Fruit fly (Drosophila melanogaster) whole organism, embryonic: Measurements from ENCODE around the gene CG15034.

Source experiments
- Aef1 ChIP-seq: fragments of 200-800 bp; sonication (Bioruptor generic); IDR thresholded peaks from 3 replicates; pipeline ENCODE4 v1.3.6; 2022; ENCODE audit warnings: missing biosample characterization, missing genetic modification characterization
- CG10267 ChIP-seq: fragments of 200-800 bp; sonication (Bioruptor generic); optimal IDR thresholded peaks from 2 replicates; lab custom pipeline; 2018; ENCODE audit warnings: missing biosample characterization, mild to moderate bottlenecking, missing genetic modification characterization, moderate library complexity
- CG10274 ChIP-seq: fragments of 200-800 bp; sonication (Bioruptor generic); optimal IDR thresholded peaks from 3 replicates; lab custom pipeline; 2017; ENCODE audit warnings: missing biosample characterization, mild to moderate bottlenecking, missing genetic modification characterization
- CG11093 ChIP-seq: fragments of 200-800 bp; sonication (Bioruptor generic); IDR thresholded peaks from 3 replicates; pipeline ENCODE4 v1.3.6; 2022; ENCODE audit warnings: missing biosample characterization, missing genetic modification characterization
- CG11398 ChIP-seq: fragments of 200-800 bp; sonication (Bioruptor generic); optimal IDR thresholded peaks from 2 replicates; lab custom pipeline; 2016; ENCODE audit warnings: missing biosample characterization, missing genetic modification characterization
- CG12769 ChIP-seq: fragments of 200-800 bp; sonication (Bioruptor generic); optimal IDR thresholded peaks from 2 replicates; lab custom pipeline; 2019; ENCODE audit warnings: missing biosample characterization, mild to moderate bottlenecking, missing genetic modification characterization, moderate library complexity
- CG16815 ChIP-seq: fragments of 200-800 bp; sonication (Bioruptor generic); optimal IDR thresholded peaks from 3 replicates; lab custom pipeline; 2017; ENCODE audit warnings: missing biosample characterization, mild to moderate bottlenecking, missing genetic modification characterization
- CG17568 ChIP-seq: fragments of 200-800 bp; sonication (Bioruptor generic); optimal IDR thresholded peaks from 2 replicates; lab custom pipeline; 2018; ENCODE audit warnings: missing biosample characterization, mild to moderate bottlenecking, missing genetic modification characterization, moderate library complexity
- CG2116 ChIP-seq: fragments of 200-800 bp; sonication (Bioruptor generic); optimal IDR thresholded peaks from 3 replicates; lab custom pipeline; 2018; ENCODE audit warnings: missing biosample characterization, mild to moderate bottlenecking, missing genetic modification characterization
- CG31388 ChIP-seq: fragments of 200-800 bp; sonication (Bioruptor generic); optimal IDR thresholded peaks from 2 replicates; lab custom pipeline; 2016; ENCODE audit warnings: missing biosample characterization, missing genetic modification characterization
- CG3281 ChIP-seq: fragments of 200-800 bp; sonication (Bioruptor generic); optimal IDR thresholded peaks from 3 replicates; lab custom pipeline; 2017; ENCODE audit warnings: missing biosample characterization, mild to moderate bottlenecking, missing genetic modification characterization
- CG4424 ChIP-seq: fragments of 200-800 bp; sonication (Bioruptor generic); optimal IDR thresholded peaks from 3 replicates; lab custom pipeline; 2016; ENCODE audit warnings: missing biosample characterization, missing genetic modification characterization
- CG4707 ChIP-seq: fragments of 200-800 bp; sonication (Bioruptor generic); optimal IDR thresholded peaks from 2 replicates; lab custom pipeline; 2018; ENCODE audit warnings: missing biosample characterization, mild to moderate bottlenecking, missing genetic modification characterization, moderate library complexity
- CG6175 ChIP-seq: fragments of 200-800 bp; sonication (Bioruptor generic); IDR thresholded peaks from 3 replicates; pipeline ENCODE4 v1.3.6; 2022; ENCODE audit warnings: missing biosample characterization, missing genetic modification characterization
- CG6272 ChIP-seq: fragments of 200-800 bp; sonication (Bioruptor generic); IDR thresholded peaks from 2 replicates; pipeline ENCODE4 v1.3.6; 2022; ENCODE audit warnings: missing biosample characterization, missing genetic modification characterization
- CG7556 ChIP-seq: fragments of 200-800 bp; sonication (Bioruptor generic); optimal IDR thresholded peaks from 2 replicates; lab custom pipeline; 2017; ENCODE audit warnings: missing biosample characterization, mild to moderate bottlenecking, missing genetic modification characterization
- CG7987 ChIP-seq: fragments of 200-800 bp; sonication (Bioruptor generic); optimal IDR thresholded peaks from 2 replicates; lab custom pipeline; 2018; ENCODE audit warnings: missing biosample characterization, mild to moderate bottlenecking, missing genetic modification characterization, moderate library complexity
- CG8089 ChIP-seq: fragments of 200-800 bp; sonication (Bioruptor generic); optimal IDR thresholded peaks from 3 replicates; lab custom pipeline; 2016; ENCODE audit warnings: missing biosample characterization, missing genetic modification characterization
- CG8388 ChIP-seq: fragments of 200-800 bp; sonication (Bioruptor generic); optimal IDR thresholded peaks from 2 replicates; lab custom pipeline; 2019; ENCODE audit warnings: missing biosample characterization, mild to moderate bottlenecking, missing genetic modification characterization, moderate library complexity
- CG8765 ChIP-seq: fragments of 200-800 bp; sonication (Bioruptor generic); IDR thresholded peaks from 2 replicates; pipeline ENCODE4 v1.3.6; 2022; ENCODE audit warnings: missing biosample characterization, missing genetic modification characterization
- CG9437 ChIP-seq: fragments of 200-800 bp; sonication (Bioruptor generic); optimal IDR thresholded peaks from 2 replicates; lab custom pipeline; 2018; ENCODE audit warnings: missing biosample characterization, mild to moderate bottlenecking, missing genetic modification characterization
- CHES-1-like ChIP-seq: fragments of 200-800 bp; sonication (Bioruptor generic); optimal IDR thresholded peaks from 2 replicates; lab custom pipeline; 2016; ENCODE audit warnings: missing biosample characterization, missing genetic modification characterization
- D ChIP-seq, 2 experiments: fragments of 200-800 bp in 1 of 2; fragments of >200 bp in 1 of 2; sonication (Bioruptor generic) in 1 of 2; optimal IDR thresholded peaks; 2 replicates in 1 of 2; 3 replicates in 1 of 2; lab custom pipeline; 2017; ENCODE audit warnings: mild to moderate bottlenecking in 1 of 2, missing biosample characterization in 1 of 2, missing genetic modification characterization in 1 of 2, missing genetic modification reagents in 1 of 2
- Dip3 ChIP-seq: fragments of 200-800 bp; sonication (Bioruptor generic); optimal IDR thresholded peaks from 3 replicates; lab custom pipeline; 2016; ENCODE audit warnings: missing biosample characterization, missing genetic modification characterization
- Fer2 ChIP-seq: fragments of 200-800 bp; sonication (Bioruptor generic); optimal IDR thresholded peaks from 2 replicates; lab custom pipeline; 2018; ENCODE audit warnings: missing biosample characterization, mild to moderate bottlenecking, missing genetic modification characterization, moderate library complexity
- Fer3 ChIP-seq: fragments of 200-800 bp; sonication (Bioruptor generic); optimal IDR thresholded peaks from 2 replicates; lab custom pipeline; 2018; ENCODE audit warnings: missing biosample characterization, mild to moderate bottlenecking, missing genetic modification characterization, moderate library complexity
- GATAe ChIP-seq: fragments of 200-800 bp; sonication (Bioruptor generic); conservative IDR thresholded peaks from 2 replicates; pipeline ENCODE4 v1.3.6; 2022; ENCODE audit warnings: missing biosample characterization, missing genetic modification characterization
- MESR4 ChIP-seq: fragments of 200-800 bp; sonication (Bioruptor generic); optimal IDR thresholded peaks from 2 replicates; lab custom pipeline; 2018; ENCODE audit warnings: missing biosample characterization, mild to moderate bottlenecking, missing genetic modification characterization, moderate library complexity
- Med ChIP-seq: fragments of 200-800 bp; sonication (Bioruptor generic); peaks from one replicate; lab custom pipeline; 2016; ENCODE audit warnings: missing biosample characterization, missing genetic modification characterization, mild to moderate bottlenecking, inconsistent platforms, moderate library complexity
- TFAM ChIP-seq: fragments of 200-800 bp; sonication (Bioruptor generic); optimal IDR thresholded peaks from 2 replicates; lab custom pipeline; 2017; ENCODE audit warnings: missing biosample characterization, missing genetic modification characterization, inconsistent platforms
- ac ChIP-seq: fragments of 200-800 bp; sonication (Bioruptor generic); optimal IDR thresholded peaks from 3 replicates; lab custom pipeline; 2017; ENCODE audit warnings: missing biosample characterization, mild to moderate bottlenecking, missing genetic modification characterization
- ase ChIP-seq: fragments of 200-800 bp; sonication (Bioruptor generic); IDR thresholded peaks from 3 replicates; pipeline ENCODE4 v1.3.6; 2022; ENCODE audit warnings: missing biosample characterization, missing genetic modification characterization
- ato ChIP-seq: fragments of 200-800 bp; sonication (Bioruptor generic); IDR thresholded peaks from 2 replicates; pipeline ENCODE4 v1.3.6; 2022; ENCODE audit warnings: missing biosample characterization, missing genetic modification characterization; ENCODE audit not compliant: partially characterized antibody
- bab2 ChIP-seq: fragments of 200-800 bp; sonication (Bioruptor generic); optimal IDR thresholded peaks from 2 replicates; lab custom pipeline; 2016; ENCODE audit warnings: missing biosample characterization, missing genetic modification characterization
- bigmax ChIP-seq: fragments of 200-800 bp; sonication (Bioruptor generic); optimal IDR thresholded peaks from 2 replicates; lab custom pipeline; 2018; ENCODE audit warnings: missing biosample characterization, mild to moderate bottlenecking, missing genetic modification characterization
- bsh ChIP-seq, 2 experiments: fragments of 200-800 bp; sonication (Bioruptor generic); optimal IDR thresholded peaks; 2 replicates each; lab custom pipeline; 2017 to 2018; ENCODE audit warnings: mild to moderate bottlenecking in 2 of 2, missing biosample characterization in 2 of 2, missing genetic modification characterization in 2 of 2, moderate library complexity in 1 of 2
- disco-r ChIP-seq: fragments of 200-800 bp; sonication (Bioruptor generic); optimal IDR thresholded peaks from 2 replicates; lab custom pipeline; 2016; ENCODE audit warnings: missing biosample characterization, missing genetic modification characterization
- ewg ChIP-seq: fragments of 200-800 bp; sonication (Bioruptor generic); optimal IDR thresholded peaks from 3 replicates; lab custom pipeline; 2017; ENCODE audit warnings: mild to moderate bottlenecking, missing biosample characterization, missing genetic modification reagents, missing genetic modification characterization
- gro ChIP-seq: fragments of 200-800 bp; sonication (Bioruptor generic); optimal IDR thresholded peaks from 2 replicates; lab custom pipeline; 2016; ENCODE audit warnings: missing biosample characterization, missing genetic modification characterization
- ind ChIP-seq: fragments of 200-800 bp; sonication (Bioruptor generic); optimal IDR thresholded peaks from 3 replicates; lab custom pipeline; 2016; ENCODE audit warnings: missing biosample characterization, missing genetic modification characterization
- nmo ChIP-seq: fragments of 200-800 bp; sonication (Bioruptor generic); optimal IDR thresholded peaks from 2 replicates; lab custom pipeline; 2018; ENCODE audit warnings: missing biosample characterization, mild to moderate bottlenecking, missing genetic modification characterization, moderate library complexity
- pb ChIP-seq: fragments of 200-800 bp; sonication (Bioruptor generic); optimal IDR thresholded peaks from 3 replicates; lab custom pipeline; 2016; ENCODE audit warnings: missing biosample characterization, missing genetic modification characterization
- schlank ChIP-seq: fragments of 200-800 bp; sonication (Bioruptor generic); optimal IDR thresholded peaks from 2 replicates; lab custom pipeline; 2018; ENCODE audit warnings: missing biosample characterization, mild to moderate bottlenecking, missing genetic modification characterization
- sens ChIP-seq: fragments of 200-800 bp; sonication (Bioruptor generic); peaks from one replicate; lab custom pipeline; 2016; ENCODE audit warnings: missing biosample characterization, missing genetic modification characterization
- sqz ChIP-seq: fragments of 200-800 bp; sonication (Bioruptor generic); optimal IDR thresholded peaks from 3 replicates; lab custom pipeline; 2018; ENCODE audit warnings: missing biosample characterization, mild to moderate bottlenecking, missing genetic modification characterization
- tna ChIP-seq: fragments of 200-800 bp; sonication (Bioruptor generic); IDR thresholded peaks from 2 replicates; pipeline ENCODE4 v1.3.6; 2022; ENCODE audit warnings: missing biosample characterization, missing genetic modification characterization; ENCODE audit not compliant: partially characterized antibody
- trem ChIP-seq: fragments of 200-800 bp; optimal IDR thresholded peaks from 3 replicates; lab custom pipeline; 2019; ENCODE audit warnings: missing biosample characterization, mild to moderate bottlenecking, missing genetic modification characterization, moderate library complexity
- z ChIP-seq: fragments of 200-800 bp; sonication (Bioruptor generic); IDR thresholded peaks from 3 replicates; pipeline ENCODE4 v1.3.6; 2022; ENCODE audit warnings: missing biosample characterization, missing genetic modification characterization

Gene CG15034

DNA sequence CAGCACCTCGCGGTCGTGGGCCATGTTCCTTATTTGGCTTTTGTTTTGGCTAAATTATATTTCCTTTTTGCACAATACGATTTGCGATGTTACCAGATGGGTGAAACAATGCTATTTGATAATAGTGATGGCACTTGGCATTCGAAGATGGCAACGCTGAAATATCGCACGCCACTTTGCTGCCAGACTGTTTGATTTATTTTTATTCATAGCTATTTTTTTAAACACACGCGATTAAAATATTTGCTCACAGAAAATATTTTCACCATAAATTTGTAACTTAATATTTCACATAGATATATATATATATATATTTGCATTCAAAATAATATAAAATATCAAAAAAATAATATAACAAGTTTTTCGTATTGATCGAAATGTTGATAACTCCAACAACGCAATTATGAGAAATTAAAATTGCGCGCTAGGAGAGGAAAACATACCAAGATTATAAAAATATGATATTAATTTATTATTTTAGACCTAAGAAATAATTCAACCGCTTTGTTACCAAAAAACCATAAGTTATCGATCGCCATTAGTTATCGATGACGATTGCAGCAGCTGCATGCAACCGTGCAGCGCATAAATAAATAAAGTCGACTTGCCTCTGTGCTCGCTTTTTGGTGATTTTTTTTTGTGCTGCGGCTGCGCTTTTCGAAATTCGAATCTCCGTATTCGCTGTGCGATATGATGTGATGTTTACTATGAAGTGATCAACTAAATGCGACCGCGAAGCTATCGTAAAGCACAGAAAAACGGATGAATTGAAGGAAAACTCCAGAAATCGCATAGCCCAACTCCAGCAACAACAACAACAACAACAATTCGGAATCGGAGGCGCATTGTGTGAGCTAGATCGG is 23.4 kb downstream of the CG15034 start, which contains the start of the genes Atg5 and Dok (continued):
- TF ChIP-seq CG10267 (peak; percentile 23), gro (no peak), pb (no peak), sqz (GFP tag; lab: Kevin White, UChicago) (peak; percentile 24), CHES-1-like (GFP tag; lab: Kevin White, UChicago) (no peak), Fer3 (no peak), Dip3 (GFP tag; lab: Kevin White, UChicago) (no peak), GATAe (GFP tag; lab: Robert Waterston, UW) (0 out of 2 replicates have a peak, but pooled peaks have one; percentile 12), ac (GFP tag; lab: Kevin White, UChicago) (no peak), CG8388 (no peak), CG4707 (GFP tag; lab: Kevin White, UChicago) (no peak), CG7987 (GFP tag; lab: Kevin White, UChicago) (no peak), CG6272 (GFP tag; lab: Robert Waterston, UW) (peak; percentile 49; the same call in 1 of the 2 replicates), tna (no peak), Aef1 (GFP tag; lab: Robert Waterston, UW) (0 out of 3 replicates have a peak, but pooled peaks have one; percentile 15), CG11093 (no peak), ase (no peak), CG8765 (GFP tag; lab: Robert Waterston, UW) (no peak), sens (peak; percentile 26), CG2116 (GFP tag; lab: Kevin White, UChicago) (peak; percentile 97), ato (GFP tag; lab: Robert Waterston, UW) (peak; percentile 44), CG3281 (no peak), ewg (GFP tag; lab: Kevin White, UChicago) (peak; percentile 14), D (optimal IDR thresholded peaks at IDR 0.05; lab: Kevin White, UChicago) (no peak), D (GFP tag; optimal IDR thresholded peaks at IDR 0.05; lab: Kevin White, UChicago) (no peak), CG16815 (GFP tag; lab: Kevin White, UChicago) (no peak), ind (GFP tag; lab: Kevin White, UChicago) (peak; percentile 34), CG8089 (GFP tag; lab: Kevin White, UChicago) (no peak), CG6175 (GFP tag; lab: Robert Waterston, UW) (no peak), CG11398 (GFP tag; lab: Kevin White, UChicago) (no peak), CG4424 (GFP tag; lab: Kevin White, UChicago) (peak; percentile 26), bsh (GFP tag; optimal IDR thresholded peaks at IDR 0.05; lab: Kevin White, UChicago) (no peak), CG10274 (GFP tag; lab: Kevin White, UChicago) (no peak), CG31388 (GFP tag; lab: Kevin White, UChicago) (no peak), CG9437 (no peak), CG17568 (GFP tag; lab: Kevin White, UChicago) (no peak), TFAM (GFP tag; lab: Kevin White, UChicago) (no peak), Med (GFP tag; lab: Kevin White, UChicago) (peak; percentile 67), bab2 (peak; percentile 9), z (no peak), trem (tag; lab: Kevin White, UChicago) (peak; percentile 54), nmo (GFP tag; lab: Kevin White, UChicago) (peak; percentile 59), bigmax (GFP tag; lab: Kevin White, UChicago) (no peak), MESR4 (GFP tag; lab: Kevin White, UChicago) (peak; percentile 83), Fer2 (tag; lab: Kevin White, UChicago) (no peak), CG7556 (GFP tag; lab: Kevin White, UChicago) (no peak), schlank (no peak), CG12769 (tag; lab: Kevin White, UChicago) (no peak), disco-r (GFP tag; lab: Kevin White, UChicago) (no peak)
